Fruit fly (Drosophila melanogaster): Measurements from ENCODE around the gene dnk.

The dnk gene

DNA sequence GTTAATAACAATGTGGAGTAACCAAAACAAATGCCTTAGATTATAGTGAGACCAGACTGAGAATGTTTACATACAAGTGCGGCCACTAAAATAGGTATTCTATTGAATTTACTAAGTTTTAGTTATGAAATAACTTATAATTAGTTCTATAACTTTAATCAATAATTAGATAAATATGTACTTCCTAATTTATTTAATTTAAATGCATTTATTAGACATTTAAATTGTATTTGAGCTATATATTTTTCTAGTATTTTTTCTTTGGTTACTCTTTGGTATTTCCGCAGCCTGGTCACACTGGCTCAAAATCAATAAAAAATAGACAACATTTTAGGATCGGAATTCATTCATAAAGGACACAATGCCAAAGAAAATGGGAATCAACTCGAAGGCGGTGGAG lies 50.4 kb downstream of the dnk start, which contains the start of the genes Prp18 and CG6013 (continued):
- TF ChIP-seq fru (optimal IDR thresholded peaks at IDR 0.05) (no peak), CG6683 (GFP tag; optimal IDR thresholded peaks at IDR 0.05) (peak; percentile 15), CG32532 (GFP tag; IDR thresholded peaks at IDR 0.05) (peak; percentile 63; the same call in 1 of the 2 replicates), BEAF-32 (GFP tag; optimal IDR thresholded peaks at IDR 0.05) (peak; percentile 18), CG42726 (GFP tag; IDR thresholded peaks at IDR 0.05; ENCODE audit: partially characterized antibody) (no peak), B-H2 (GFP tag; optimal IDR thresholded peaks at IDR 0.05) (no peak), gce (GFP tag; IDR thresholded peaks at IDR 0.05) (no peak), sob (GFP tag; IDR thresholded peaks at IDR 0.05) (peak; percentile 38; the same call in 1 of the 2 replicates), sr (GFP tag; IDR thresholded peaks at IDR 0.05) (no peak), D19B (GFP tag; optimal IDR thresholded peaks at IDR 0.05) (no peak), hb (GFP tag; IDR thresholded peaks at IDR 0.05; ENCODE audit: partially characterized antibody) (no peak), dpn (GFP tag; optimal IDR thresholded peaks at IDR 0.05) (peak in 1 of 2 experiments; percentile 32), Max (GFP tag; optimal IDR thresholded peaks at IDR 0.05) (no peak), Awh (GFP tag; IDR thresholded peaks at IDR 0.05) (no peak), CG33213 (GFP tag; optimal IDR thresholded peaks at IDR 0.05) (no peak), CG4854 (GFP tag; optimal IDR thresholded peaks at IDR 0.05) (no peak), CG14667 (GFP tag; IDR thresholded peaks at IDR 0.05) (no peak), Rx (GFP tag; IDR thresholded peaks at IDR 0.05) (no peak), Dp (GFP tag; optimal IDR thresholded peaks at IDR 0.05) (no peak), CG3163 (GFP tag; optimal IDR thresholded peaks at IDR 0.05) (no peak), Jarid2 (GFP tag; optimal IDR thresholded peaks at IDR 0.05) (no peak), tna (GFP tag; IDR thresholded peaks at IDR 0.05; ENCODE audit: partially characterized antibody) (no peak), bcd (GFP tag; optimal IDR thresholded peaks at IDR 0.05) (peak; percentile 21), D19A (tag; optimal IDR thresholded peaks at IDR 0.05) (peak; percentile 60), ci (GFP tag; IDR thresholded peaks at IDR 0.05) (no peak), wor (GFP tag; IDR thresholded peaks at IDR 0.05) (no peak), Drgx (GFP tag; IDR thresholded peaks at IDR 0.05) (no peak), CG4617 (GFP tag; optimal IDR thresholded peaks at IDR 0.05; ENCODE audit: borderline replicate concordance) (peak; percentile 89), ase (GFP tag; IDR thresholded peaks at IDR 0.05) (no peak), CG12236 (GFP tag; optimal IDR thresholded peaks at IDR 0.05) (no peak), CG9727 (GFP tag; optimal IDR thresholded peaks at IDR 0.05) (peak; percentile 57), kay (GFP tag; optimal IDR thresholded peaks at IDR 0.05) (no peak), danr (GFP tag; IDR thresholded peaks at IDR 0.05) (no peak), Dip2 (GFP tag; IDR thresholded peaks at IDR 0.05) (no peak), Adf1 (GFP tag; IDR thresholded peaks at IDR 0.05) (no peak), MESR4 (GFP tag; optimal IDR thresholded peaks at IDR 0.05) (no peak), CG8478 (optimal IDR thresholded peaks at IDR 0.05) (no peak), CG31224 (GFP tag; IDR thresholded peaks at IDR 0.05) (no peak), CG10462 (GFP tag; optimal IDR thresholded peaks at IDR 0.05) (peak; percentile 7), odd (GFP tag; optimal IDR thresholded peaks at IDR 0.05) (no peak), CTCF (GFP tag; optimal IDR thresholded peaks at IDR 0.05) (no peak), gcm2 (GFP tag; optimal IDR thresholded peaks at IDR 0.05) (no peak), CG1602 (GFP tag; optimal IDR thresholded peaks at IDR 0.05) (peak; percentile 57), CG6765 (GFP tag; optimal IDR thresholded peaks at IDR 0.05) (no peak), zf30C (GFP tag; optimal IDR thresholded peaks at IDR 0.05) (no peak), CG10267 (tag; optimal IDR thresholded peaks at IDR 0.05) (peak; percentile 74), kah (GFP tag; optimal IDR thresholded peaks at IDR 0.05) (peak; percentile 12), CG7745 (tag; optimal IDR thresholded peaks at IDR 0.05) (no peak), trh (GFP tag; optimal IDR thresholded peaks at IDR 0.05) (no peak), Ets97D (GFP tag; optimal IDR thresholded peaks at IDR 0.05) (no peak), TFAM (GFP tag; optimal IDR thresholded peaks at IDR 0.05) (no peak), CG14014 (GFP tag; IDR thresholded peaks at IDR 0.05) (no peak), Six4 (GFP tag; optimal IDR thresholded peaks at IDR 0.05) (peak; percentile 25), gsb-n (tag; optimal IDR thresholded peaks at IDR 0.05) (peak; percentile 74)

Measured in whole organism, embryonic.